Fruit fly (Drosophila melanogaster) Kc167 (cell line): Measurements from ENCODE around the gene CG34039.

Experiments used
- Myc ChIP-seq: fragments of >200 bp; optimal IDR thresholded peaks from 2 replicates; lab custom pipeline; 2017; ENCODE audit warnings: missing external identifiers
- Sin3A ChIP-seq: fragments of >200 bp; optimal IDR thresholded peaks from 2 replicates; lab custom pipeline; 2018; ENCODE audit warnings: missing external identifiers
- h ChIP-seq: fragments of >200 bp; optimal IDR thresholded peaks from 3 replicates; lab custom pipeline; 2018; ENCODE audit warnings: missing external identifiers
- insv ChIP-seq: fragments of >200 bp; optimal IDR thresholded peaks from 3 replicates; lab custom pipeline; 2018; ENCODE audit warnings: missing external identifiers
- psq ChIP-seq: fragments of >200 bp; optimal IDR thresholded peaks from 2 replicates; lab custom pipeline; 2017; ENCODE audit warnings: missing external identifiers
- ttk ChIP-seq: sonication (Bioruptor generic); optimal IDR thresholded peaks from 2 replicates; lab custom pipeline; 2017; ENCODE audit warnings: missing external identifiers

CG34039 gene

dm6 chr3L:14603160-14603559, 43.4 kb downstream of the CG34039 start:
- no peak for TF ChIP-seq h (lab: Kevin White, UChicago)
- TF ChIP-seq Sin3A (lab: Kevin White, UChicago) = no peak
- TF ChIP-seq Myc (lab: Kevin White, UChicago) = no peak

- TF ChIP-seq psq (lab: Kevin White, UChicago) = no peak
- no peak for TF ChIP-seq ttk
- TF ChIP-seq insv (lab: Kevin White, UChicago) = no peak
- TF ChIP-seq Myc (lab: Kevin White, UChicago) = no peak
- no peak for TF ChIP-seq Sin3A (lab: Kevin White, UChicago)
- no peak for TF ChIP-seq h (lab: Kevin White, UChicago)
Observed at dm6 chr3L:14605291-14605690, 45.5 kb downstream of the CG34039 start.

- no peak for TF ChIP-seq insv (lab: Kevin White, UChicago)
- TF ChIP-seq h (lab: Kevin White, UChicago) = no peak
- TF ChIP-seq Myc (lab: Kevin White, UChicago) = no peak
Observed at dm6 chr3L:14607620-14608019, 47.8 kb downstream of the CG34039 start.

- TF ChIP-seq psq (lab: Kevin White, UChicago) (no peak), h (lab: Kevin White, UChicago) (no peak), insv (lab: Kevin White, UChicago) (no peak), ttk (no peak), Sin3A (lab: Kevin White, UChicago) (no peak), Myc (lab: Kevin White, UChicago) (no peak)
Observed at dm6 chr3L:14609138-14609729, 49.4 kb downstream of the CG34039 start.

- no peak for TF ChIP-seq h (lab: Kevin White, UChicago)
- no peak for TF ChIP-seq insv (lab: Kevin White, UChicago)
- TF ChIP-seq Myc (lab: Kevin White, UChicago) = no peak
- no peak for TF ChIP-seq Sin3A (lab: Kevin White, UChicago)
- TF ChIP-seq psq (lab: Kevin White, UChicago) = no peak
- TF ChIP-seq ttk = no peak
Observed at dm6 chr3L:14610458-14610857, 50.7 kb downstream of the CG34039 start.

dm6 chr3L:14611406-14612335, 51.9 kb downstream of the CG34039 start:
- TF ChIP-seq Sin3A (lab: Kevin White, UChicago) (no peak), insv (lab: Kevin White, UChicago) (no peak), Myc (lab: Kevin White, UChicago) (no peak), psq (lab: Kevin White, UChicago) (no peak), ttk (no peak), h (lab: Kevin White, UChicago) (no peak)
